Fruit fly (Drosophila melanogaster): ENCODE data around the gene CG18477.
"Not testable (repeated sequence)": the region's sequence is repeated elsewhere in the genome, so short reads cannot be mapped to it uniquely, and the experiment has no call there.

- not testable (repeated sequence) for TF ChIP-seq h, psq, Sin3A (optimal IDR thresholded peaks at IDR 0.05)
Measured at dm6 chr2L:15659374-15659773, 1.5 kb upstream of the CG18477 start, which contains the start of gene CG44141.
